Fruit fly (Drosophila melanogaster) whole organism, embryonic: ENCODE measurements around the gene CecB.

Source experiments
- CG10979 ChIP-seq: fragments of 200-800 bp; sonication (Bioruptor generic); optimal IDR thresholded peaks from 2 replicates; lab custom pipeline; 2018; ENCODE audit warnings: missing biosample characterization, mild to moderate bottlenecking, missing genetic modification characterization, moderate library complexity
- CG11560 ChIP-seq: fragments of 200-800 bp; sonication (Bioruptor generic); IDR thresholded peaks from 3 replicates; pipeline ENCODE4 v1.3.6; 2022; ENCODE audit warnings: missing biosample characterization, missing genetic modification characterization
- CG12155 ChIP-seq: fragments of 200-800 bp; sonication (Bioruptor generic); optimal IDR thresholded peaks from 3 replicates; lab custom pipeline; 2016; ENCODE audit warnings: missing biosample characterization, missing genetic modification characterization
- CG12236 ChIP-seq: fragments of 200-800 bp; sonication (Bioruptor generic); optimal IDR thresholded peaks from 2 replicates; lab custom pipeline; 2016; ENCODE audit warnings: missing biosample characterization, missing genetic modification characterization
- CG12299 ChIP-seq: fragments of 200-800 bp; sonication (Bioruptor generic); optimal IDR thresholded peaks from 2 replicates; lab custom pipeline; 2018; ENCODE audit warnings: missing biosample characterization, mild to moderate bottlenecking, missing genetic modification characterization
- CG13424 ChIP-seq: fragments of 200-800 bp; sonication (Bioruptor generic); optimal IDR thresholded peaks from 2 replicates; lab custom pipeline; 2019; ENCODE audit warnings: missing biosample characterization, mild to moderate bottlenecking, missing genetic modification characterization, moderate library complexity
- CG14710 ChIP-seq: fragments of 200-800 bp; sonication (Bioruptor generic); optimal IDR thresholded peaks from 3 replicates; lab custom pipeline; 2019; ENCODE audit warnings: missing biosample characterization, mild to moderate bottlenecking, missing genetic modification characterization, moderate library complexity
- CG17186 ChIP-seq: fragments of 200-800 bp; sonication (Bioruptor generic); optimal IDR thresholded peaks from 3 replicates; lab custom pipeline; 2017; ENCODE audit warnings: missing biosample characterization, missing genetic modification reagents, missing genetic modification characterization
- CG18011 ChIP-seq: fragments of 200-800 bp; sonication (Bioruptor generic); optimal IDR thresholded peaks from 2 replicates; lab custom pipeline; 2017; ENCODE audit warnings: missing biosample characterization, missing genetic modification characterization, mild to moderate bottlenecking, moderate library complexity, missing genotype
- CG1832 ChIP-seq: fragments of 200-800 bp; sonication (Bioruptor generic); optimal IDR thresholded peaks from 2 replicates; lab custom pipeline; 2017; ENCODE audit warnings: missing biosample characterization, mild to moderate bottlenecking, missing genetic modification characterization, inconsistent platforms
- CG18619 ChIP-seq: fragments of 200-800 bp; sonication (Bioruptor generic); optimal IDR thresholded peaks from 3 replicates; lab custom pipeline; 2017; ENCODE audit warnings: missing biosample characterization, mild to moderate bottlenecking, missing genetic modification characterization
- CG2116 ChIP-seq: fragments of 200-800 bp; sonication (Bioruptor generic); optimal IDR thresholded peaks from 3 replicates; lab custom pipeline; 2018; ENCODE audit warnings: missing biosample characterization, mild to moderate bottlenecking, missing genetic modification characterization
- CG2678 ChIP-seq: fragments of 200-800 bp; sonication (Bioruptor generic); optimal IDR thresholded peaks from 3 replicates; lab custom pipeline; 2019; ENCODE audit warnings: missing biosample characterization, mild to moderate bottlenecking, missing genetic modification characterization, moderate library complexity
- CG31441 ChIP-seq: fragments of 200-800 bp; sonication (Bioruptor generic); IDR thresholded peaks from 2 replicates; pipeline ENCODE4 v1.3.6; 2022; ENCODE audit warnings: missing biosample characterization, missing genetic modification characterization
- CG3163 ChIP-seq: fragments of 200-800 bp; sonication (Bioruptor generic); optimal IDR thresholded peaks from 3 replicates; lab custom pipeline; 2016; ENCODE audit warnings: missing biosample characterization, missing genetic modification characterization
- CG4282 ChIP-seq: fragments of 200-800 bp; sonication (Bioruptor generic); optimal IDR thresholded peaks from 2 replicates; lab custom pipeline; 2016; ENCODE audit warnings: missing biosample characterization, missing genetic modification characterization
- CG43689 ChIP-seq: fragments of 200-800 bp; sonication (Bioruptor generic); IDR thresholded peaks from 2 replicates; pipeline ENCODE4 v1.3.6; 2022; ENCODE audit warnings: missing biosample characterization, missing genetic modification characterization
- CG4617 ChIP-seq: fragments of 200-800 bp; sonication (Bioruptor generic); optimal IDR thresholded peaks from 3 replicates; lab custom pipeline; 2016; ENCODE audit warnings: missing biosample characterization, missing genetic modification characterization, borderline replicate concordance
- CG8359 ChIP-seq: fragments of 200-800 bp; sonication (Bioruptor generic); optimal IDR thresholded peaks from 2 replicates; lab custom pipeline; 2017; ENCODE audit warnings: missing biosample characterization, mild to moderate bottlenecking, missing genetic modification characterization, borderline replicate concordance
- CG9215 ChIP-seq: fragments of 200-800 bp; sonication (Bioruptor generic); IDR thresholded peaks from 2 replicates; pipeline ENCODE4 v1.3.6; 2022; ENCODE audit warnings: missing biosample characterization, missing genetic modification characterization
- CG9727 ChIP-seq: fragments of 200-800 bp; sonication (Bioruptor generic); optimal IDR thresholded peaks from 3 replicates; lab custom pipeline; 2017; ENCODE audit warnings: missing biosample characterization, mild to moderate bottlenecking, missing genetic modification characterization
- CHES-1-like ChIP-seq: fragments of 200-800 bp; sonication (Bioruptor generic); optimal IDR thresholded peaks from 2 replicates; lab custom pipeline; 2016; ENCODE audit warnings: missing biosample characterization, missing genetic modification characterization
- Camta ChIP-seq: fragments of 200-800 bp; sonication (Bioruptor generic); optimal IDR thresholded peaks from 2 replicates; lab custom pipeline; 2016; ENCODE audit warnings: missing biosample characterization, missing genetic modification characterization
- D19A ChIP-seq: fragments of 200-800 bp; optimal IDR thresholded peaks from 3 replicates; lab custom pipeline; 2019; ENCODE audit warnings: missing biosample characterization, mild to moderate bottlenecking, missing genetic modification characterization, moderate library complexity
- E2f1 ChIP-seq: fragments of 200-800 bp; sonication (Bioruptor generic); IDR thresholded peaks from 2 replicates; pipeline ENCODE4 v1.3.6; 2022; ENCODE audit warnings: missing biosample characterization, missing genetic modification characterization
- Fer1 ChIP-seq: fragments of 200-800 bp; sonication (Bioruptor generic); optimal IDR thresholded peaks from 2 replicates; lab custom pipeline; 2017; ENCODE audit warnings: missing biosample characterization, mild to moderate bottlenecking, missing genetic modification characterization
- HHEX ChIP-seq: fragments of 200-800 bp; sonication (Bioruptor generic); optimal IDR thresholded peaks from 3 replicates; lab custom pipeline; 2017; ENCODE audit warnings: missing biosample characterization, mild to moderate bottlenecking, missing genetic modification characterization, missing genetic modification reagents
- Kr ChIP-seq: fragments of 200-800 bp; sonication (Bioruptor generic); optimal IDR thresholded peaks from 2 replicates; lab custom pipeline; 2017; ENCODE audit warnings: missing biosample characterization, mild to moderate bottlenecking, missing genetic modification characterization
- Myb ChIP-seq: fragments of 200-800 bp; sonication (Bioruptor generic); optimal IDR thresholded peaks from 2 replicates; lab custom pipeline; 2016; ENCODE audit warnings: missing biosample characterization, missing genetic modification characterization
- Sox102F ChIP-seq: fragments of 200-800 bp; sonication (Bioruptor generic); optimal IDR thresholded peaks from 2 replicates; lab custom pipeline; 2018; ENCODE audit warnings: missing biosample characterization, mild to moderate bottlenecking, missing genetic modification characterization, moderate library complexity
- Sry-δ ChIP-seq: fragments of 200-800 bp; sonication (Bioruptor generic); optimal IDR thresholded peaks from 2 replicates; lab custom pipeline; 2016; ENCODE audit warnings: missing biosample characterization, missing genetic modification characterization
- chif ChIP-seq, 2 experiments: fragments of 200-800 bp; sonication (Bioruptor generic); optimal IDR thresholded peaks; 3 replicates each; lab custom pipeline; 2016; ENCODE audit warnings: missing biosample characterization in 2 of 2, missing genetic modification characterization in 2 of 2
- chinmo ChIP-seq: fragments of 200-800 bp; sonication (Bioruptor generic); IDR thresholded peaks from 4 replicates; pipeline ENCODE4 v1.3.6; 2022; ENCODE audit warnings: missing biosample characterization, missing genetic modification characterization; ENCODE audit not compliant: partially characterized antibody
- ci ChIP-seq: fragments of 200-800 bp; sonication (Bioruptor generic); IDR thresholded peaks from 3 replicates; pipeline ENCODE4 v1.3.6; 2022; ENCODE audit warnings: missing biosample characterization, missing genetic modification characterization
- crc ChIP-seq: fragments of 200-800 bp; sonication (Bioruptor generic); optimal IDR thresholded peaks from 2 replicates; lab custom pipeline; 2016; ENCODE audit warnings: missing biosample characterization, missing genetic modification characterization
- dimm ChIP-seq: fragments of 200-800 bp; sonication (Bioruptor generic); IDR thresholded peaks from 2 replicates; pipeline ENCODE4 v1.3.6; 2022; ENCODE audit warnings: missing biosample characterization, missing genetic modification characterization
- dmrt11E ChIP-seq: fragments of 200-800 bp; sonication (Bioruptor generic); optimal IDR thresholded peaks from 3 replicates; lab custom pipeline; 2018; ENCODE audit warnings: missing biosample characterization, mild to moderate bottlenecking, missing genetic modification characterization, moderate library complexity
- dpn ChIP-seq, 2 experiments: fragments of 200-800 bp; sonication (Bioruptor generic); optimal IDR thresholded peaks; 3 replicates each; lab custom pipeline; 2016; ENCODE audit warnings: missing biosample characterization in 2 of 2, missing genetic modification characterization in 2 of 2
- ftz-f1 ChIP-seq: fragments of 200-800 bp; sonication (Bioruptor generic); optimal IDR thresholded peaks from 2 replicates; lab custom pipeline; 2016; ENCODE audit warnings: missing biosample characterization, missing genetic modification characterization
- odd ChIP-seq: fragments of 200-800 bp; sonication (Bioruptor generic); optimal IDR thresholded peaks from 2 replicates; lab custom pipeline; 2017; ENCODE audit warnings: missing biosample characterization, mild to moderate bottlenecking, missing genetic modification characterization
- pita ChIP-seq: fragments of 200-800 bp; sonication (Bioruptor generic); optimal IDR thresholded peaks from 2 replicates; lab custom pipeline; 2017; ENCODE audit warnings: missing biosample characterization, mild to moderate bottlenecking, missing genetic modification characterization
- scrt ChIP-seq: fragments of 200-800 bp; sonication (Bioruptor generic); optimal IDR thresholded peaks from 2 replicates; lab custom pipeline; 2018; ENCODE audit warnings: missing biosample characterization, mild to moderate bottlenecking, missing genetic modification characterization, moderate library complexity
- slou ChIP-seq: fragments of 200-800 bp; sonication (Bioruptor generic); optimal IDR thresholded peaks from 3 replicates; lab custom pipeline; 2016; ENCODE audit warnings: missing biosample characterization, missing genetic modification characterization
- sr ChIP-seq: fragments of 200-800 bp; sonication (Bioruptor generic); IDR thresholded peaks from 3 replicates; pipeline ENCODE4 v1.3.6; 2022; ENCODE audit warnings: missing biosample characterization, missing genetic modification characterization
- vnd ChIP-seq: fragments of 200-800 bp; sonication (Bioruptor generic); IDR thresholded peaks from 3 replicates; pipeline ENCODE4 v1.3.6; 2022; ENCODE audit warnings: missing biosample characterization, missing genetic modification characterization; ENCODE audit not compliant: partially characterized antibody
- wek ChIP-seq: fragments of 200-800 bp; sonication (Bioruptor generic); optimal IDR thresholded peaks from 3 replicates; lab custom pipeline; 2018; ENCODE audit warnings: missing biosample characterization, mild to moderate bottlenecking, missing genetic modification characterization, moderate library complexity
- zf30C ChIP-seq: fragments of 200-800 bp; sonication (Bioruptor generic); optimal IDR thresholded peaks from 3 replicates; lab custom pipeline; 2018; ENCODE audit warnings: missing biosample characterization, mild to moderate bottlenecking, missing genetic modification characterization
- zfh2 ChIP-seq: fragments of 200-800 bp; sonication (Bioruptor generic); optimal IDR thresholded peaks from 2 replicates; lab custom pipeline; 2016; ENCODE audit warnings: missing biosample characterization, missing genetic modification characterization

The CecB gene

DNA sequence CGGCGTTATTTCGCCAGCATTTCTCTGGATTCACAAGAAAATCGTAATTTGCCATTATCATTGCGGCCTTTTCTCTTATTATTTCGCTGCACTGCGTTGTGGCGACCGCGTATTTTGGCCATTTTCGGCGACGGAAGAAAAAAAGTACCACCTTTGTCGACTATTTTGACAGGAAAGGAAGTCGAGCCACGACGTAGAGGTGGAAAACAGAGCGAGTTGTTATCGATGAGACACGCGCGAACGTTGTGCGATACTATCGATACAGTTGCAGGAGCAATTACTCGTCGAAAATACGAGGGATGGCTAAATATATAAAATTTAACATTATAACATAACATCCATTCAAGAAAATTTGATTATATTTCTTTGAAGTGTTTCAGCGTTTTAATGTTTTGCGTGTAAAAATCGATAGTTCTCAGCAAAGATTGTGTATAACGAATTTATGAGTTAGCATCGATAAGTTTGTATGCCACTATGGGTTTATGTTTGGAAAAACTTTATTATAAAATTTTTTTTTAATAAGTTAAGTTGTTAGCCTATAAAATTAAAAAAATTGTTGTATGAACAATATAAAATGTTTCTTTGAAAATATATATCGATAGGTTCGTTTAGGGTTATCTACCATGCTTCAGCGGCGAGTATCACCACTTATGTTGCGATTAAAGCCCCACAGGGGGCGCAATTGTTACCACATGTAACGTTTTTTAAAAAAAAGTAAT lies 4.7 kb downstream of the CecB start, which contains the start of gene RpS7 (continued):
- TF ChIP-seq CG18619 (peak; percentile 70), CG12236 (GFP tag; lab: Kevin White, UChicago) (no peak), E2f1 (GFP tag; lab: Robert Waterston, UW) (peak; percentile 62), vnd (GFP tag; lab: Robert Waterston, UW) (peak; percentile 99), Myb (GFP tag; lab: Kevin White, UChicago) (peak; percentile 89), CG9215 (GFP tag; lab: Robert Waterston, UW) (no peak), zf30C (GFP tag; lab: Kevin White, UChicago) (no peak), D19A (tag; lab: Kevin White, UChicago) (peak; percentile 31), CG3163 (peak; percentile 22), chinmo (GFP tag; lab: Robert Waterston, UW) (peak; percentile 93; the same call in 2 of the 4 replicates), HHEX (GFP tag; lab: Kevin White, UChicago) (peak; percentile 87), Kr (GFP tag; lab: Kevin White, UChicago) (peak; percentile 55), CG1832 (GFP tag; lab: Kevin White, UChicago) (no peak), CG43689 (GFP tag; lab: Robert Waterston, UW) (peak; percentile 57; the same call in 1 of the 2 replicates), scrt (peak; percentile 75), CG11560 (tag; lab: Robert Waterston, UW) (peak; percentile 49; the same call in 1 of the 3 replicates), CG17186 (GFP tag; lab: Kevin White, UChicago) (peak; percentile 67), CG8359 (GFP tag; lab: Kevin White, UChicago) (peak; percentile 60), CHES-1-like (GFP tag; lab: Kevin White, UChicago) (peak; percentile 32), CG12299 (tag; lab: Kevin White, UChicago) (peak; percentile 76), pita (GFP tag; lab: Kevin White, UChicago) (no peak), slou (GFP tag; lab: Kevin White, UChicago) (peak; percentile 23), ftz-f1 (GFP tag; lab: Kevin White, UChicago) (no peak), Sry-δ (GFP tag; lab: Kevin White, UChicago) (peak; percentile 93), CG14710 (tag; lab: Kevin White, UChicago) (peak; percentile 82), CG31441 (GFP tag; lab: Robert Waterston, UW) (peak; percentile 79), zfh2 (GFP tag; lab: Kevin White, UChicago) (peak; percentile 31), Camta (GFP tag; lab: Kevin White, UChicago) (peak; percentile 29), dimm (GFP tag; lab: Robert Waterston, UW) (peak; percentile 18; the same call in 1 of the 2 replicates), CG4282 (GFP tag; lab: Kevin White, UChicago) (no peak), ci (peak; percentile 93), dpn (GFP tag; optimal IDR thresholded peaks at IDR 0.05; lab: Kevin White, UChicago) (peak; percentile 26 to 27), wek (GFP tag; lab: Kevin White, UChicago) (peak; percentile 88), sr (GFP tag; lab: Robert Waterston, UW) (no peak; the same call in 1 of the 3 replicates), chif (GFP tag; optimal IDR thresholded peaks at IDR 0.05; lab: Kevin White, UChicago) (peak; percentile 18 to 39), Sox102F (GFP tag; lab: Kevin White, UChicago) (peak; percentile 20), CG4617 (peak; percentile 2), CG13424 (tag; lab: Kevin White, UChicago) (peak; percentile 20), CG18011 (GFP tag; lab: Kevin White, UChicago) (peak; percentile 28), CG2678 (tag; lab: Kevin White, UChicago) (peak; percentile 60), odd (GFP tag; lab: Kevin White, UChicago) (peak; percentile 88), CG12155 (GFP tag; lab: Kevin White, UChicago) (peak; percentile 72), CG9727 (GFP tag; lab: Kevin White, UChicago) (peak; percentile 89), dmrt11E (peak; percentile 45), Fer1 (peak; percentile 84), CG2116 (GFP tag; lab: Kevin White, UChicago) (peak; percentile 92), crc (GFP tag; lab: Kevin White, UChicago) (peak; percentile 30), CG10979 (tag; lab: Kevin White, UChicago) (peak; percentile 39)
